Fruit fly (Drosophila melanogaster) whole organism, embryonic: Measurements from ENCODE around the gene CG3634.

ENCODE experiments used
- CG10147 ChIP-seq: fragments of 200-800 bp; sonication (Bioruptor generic); optimal IDR thresholded peaks from 2 replicates; lab custom pipeline; 2019; ENCODE audit warnings: missing biosample characterization, mild to moderate bottlenecking, missing genetic modification characterization, moderate library complexity
- CG10274 ChIP-seq: fragments of 200-800 bp; sonication (Bioruptor generic); optimal IDR thresholded peaks from 3 replicates; lab custom pipeline; 2017; ENCODE audit warnings: missing biosample characterization, mild to moderate bottlenecking, missing genetic modification characterization
- CG10959 ChIP-seq: fragments of 200-800 bp; sonication (Bioruptor generic); IDR thresholded peaks from 2 replicates; pipeline ENCODE4 v1.3.6; 2022; ENCODE audit warnings: missing biosample characterization, missing genetic modification characterization
- CG10979 ChIP-seq: fragments of 200-800 bp; sonication (Bioruptor generic); optimal IDR thresholded peaks from 2 replicates; lab custom pipeline; 2018; ENCODE audit warnings: missing biosample characterization, mild to moderate bottlenecking, missing genetic modification characterization, moderate library complexity
- CG11695 ChIP-seq: fragments of 200-800 bp; sonication (Bioruptor generic); IDR thresholded peaks from 3 replicates; pipeline ENCODE4 v1.3.6; 2022; ENCODE audit warnings: missing biosample characterization, missing genetic modification characterization
- CG11696 ChIP-seq: fragments of 200-800 bp; sonication (Bioruptor generic); IDR thresholded peaks from 2 replicates; pipeline ENCODE4 v1.3.6; 2022; ENCODE audit warnings: missing biosample characterization, missing genetic modification characterization
- CG12942 ChIP-seq: fragments of 200-800 bp; sonication (Bioruptor generic); optimal IDR thresholded peaks from 3 replicates; lab custom pipeline; 2016; ENCODE audit warnings: missing biosample characterization, missing genetic modification characterization
- CG13123 ChIP-seq: fragments of 200-800 bp; sonication (Bioruptor generic); optimal IDR thresholded peaks from 2 replicates; lab custom pipeline; 2016; ENCODE audit warnings: missing biosample characterization, missing genetic modification characterization
- CG13287 ChIP-seq: fragments of 200-800 bp; sonication (Bioruptor generic); IDR thresholded peaks from 2 replicates; pipeline ENCODE4 v1.3.6; 2022; ENCODE audit warnings: missing biosample characterization, missing genetic modification characterization; ENCODE audit not compliant: partially characterized antibody
- CG13894 ChIP-seq: fragments of 200-800 bp; sonication (Bioruptor generic); optimal IDR thresholded peaks from 3 replicates; lab custom pipeline; 2018; ENCODE audit warnings: missing biosample characterization, mild to moderate bottlenecking, missing genetic modification characterization, moderate library complexity
- CG14014 ChIP-seq: fragments of 200-800 bp; sonication (Bioruptor generic); IDR thresholded peaks from 2 replicates; pipeline ENCODE4 v1.3.6; 2022; ENCODE audit warnings: missing biosample characterization, missing genetic modification characterization
- CG16813 ChIP-seq: fragments of 200-800 bp; sonication (Bioruptor generic); IDR thresholded peaks from 3 replicates; pipeline ENCODE4 v1.3.6; 2022; ENCODE audit warnings: missing biosample characterization, missing genetic modification characterization; ENCODE audit not compliant: partially characterized antibody
- CG16863 ChIP-seq: fragments of 200-800 bp; sonication (Bioruptor generic); optimal IDR thresholded peaks from 3 replicates; lab custom pipeline; 2016; ENCODE audit warnings: missing biosample characterization, missing genetic modification characterization
- CG17361 ChIP-seq: fragments of 200-800 bp; sonication (Bioruptor generic); IDR thresholded peaks from 3 replicates; pipeline ENCODE4 v1.3.6; 2022; ENCODE audit warnings: missing biosample characterization, missing genetic modification characterization
- CG2202 ChIP-seq: fragments of 200-800 bp; sonication (Bioruptor generic); optimal IDR thresholded peaks from 2 replicates; lab custom pipeline; 2018; ENCODE audit warnings: missing biosample characterization, mild to moderate bottlenecking, missing genetic modification characterization
- CG32532 ChIP-seq: fragments of 200-800 bp; sonication (Bioruptor generic); IDR thresholded peaks from 2 replicates; pipeline ENCODE4 v1.3.6; 2022; ENCODE audit warnings: missing biosample characterization, missing genetic modification characterization
- CG33557 ChIP-seq: fragments of 200-800 bp; sonication (Bioruptor generic); optimal IDR thresholded peaks from 2 replicates; lab custom pipeline; 2019; ENCODE audit warnings: missing biosample characterization, mild to moderate bottlenecking, missing genetic modification characterization, moderate library complexity
- CG4360 ChIP-seq: fragments of 200-800 bp; sonication (Bioruptor generic); IDR thresholded peaks from 2 replicates; pipeline ENCODE4 v1.3.6; 2022; ENCODE audit warnings: missing biosample characterization, missing genetic modification characterization
- CG6254 ChIP-seq: fragments of 200-800 bp; sonication (Bioruptor generic); optimal IDR thresholded peaks from 3 replicates; lab custom pipeline; 2017; ENCODE audit warnings: mild to moderate bottlenecking, missing biosample characterization, missing genetic modification reagents, missing genetic modification characterization
- CG6854 ChIP-seq: fragments of 200-800 bp; sonication (Bioruptor generic); optimal IDR thresholded peaks from 3 replicates; lab custom pipeline; 2017; ENCODE audit warnings: missing biosample characterization, mild to moderate bottlenecking, missing genetic modification characterization
- CG7786 ChIP-seq: fragments of 200-800 bp; sonication (Bioruptor generic); optimal IDR thresholded peaks from 2 replicates; lab custom pipeline; 2016; ENCODE audit warnings: missing biosample characterization, missing genetic modification characterization
- CG7963 ChIP-seq: fragments of 200-800 bp; sonication (Bioruptor generic); IDR thresholded peaks from 3 replicates; pipeline ENCODE4 v1.3.6; 2022; ENCODE audit warnings: missing biosample characterization, missing genetic modification characterization; ENCODE audit not compliant: partially characterized antibody
- CG9609 ChIP-seq: fragments of 200-800 bp; sonication (Bioruptor generic); optimal IDR thresholded peaks from 3 replicates; lab custom pipeline; 2016; ENCODE audit warnings: missing biosample characterization, missing genetic modification characterization
- D19A ChIP-seq: fragments of 200-800 bp; optimal IDR thresholded peaks from 3 replicates; lab custom pipeline; 2019; ENCODE audit warnings: missing biosample characterization, mild to moderate bottlenecking, missing genetic modification characterization, moderate library complexity
- Drgx ChIP-seq: fragments of 200-800 bp; sonication (Bioruptor generic); IDR thresholded peaks from 2 replicates; pipeline ENCODE4 v1.3.6; 2022; ENCODE audit warnings: missing biosample characterization, missing genetic modification characterization
- Elba2 ChIP-seq: fragments of 200-800 bp; sonication (Bioruptor generic); optimal IDR thresholded peaks from 3 replicates; lab custom pipeline; 2016; ENCODE audit warnings: missing biosample characterization, missing genetic modification characterization
- HLHmδ ChIP-seq: fragments of 200-800 bp; sonication (Bioruptor generic); optimal IDR thresholded peaks from 2 replicates; lab custom pipeline; 2018; ENCODE audit warnings: missing biosample characterization, mild to moderate bottlenecking, missing genetic modification characterization, moderate library complexity
- Hmr ChIP-seq: fragments of 200-800 bp; sonication (Bioruptor generic); optimal IDR thresholded peaks from 3 replicates; lab custom pipeline; 2017; ENCODE audit warnings: mild to moderate bottlenecking, missing biosample characterization, missing genetic modification reagents, missing genetic modification characterization
- Hr3 ChIP-seq: fragments of 200-800 bp; sonication (Bioruptor generic); optimal IDR thresholded peaks from 3 replicates; lab custom pipeline; 2016; ENCODE audit warnings: missing biosample characterization, missing genetic modification characterization
- Rx ChIP-seq: fragments of 200-800 bp; sonication (Bioruptor generic); IDR thresholded peaks from 2 replicates; pipeline ENCODE4 v1.3.6; 2022; ENCODE audit warnings: missing biosample characterization, missing genetic modification characterization
- Sry-δ ChIP-seq: fragments of 200-800 bp; sonication (Bioruptor generic); optimal IDR thresholded peaks from 2 replicates; lab custom pipeline; 2016; ENCODE audit warnings: missing biosample characterization, missing genetic modification characterization
- ase ChIP-seq: fragments of 200-800 bp; sonication (Bioruptor generic); IDR thresholded peaks from 3 replicates; pipeline ENCODE4 v1.3.6; 2022; ENCODE audit warnings: missing biosample characterization, missing genetic modification characterization
- chm ChIP-seq: fragments of 200-800 bp; sonication (Bioruptor generic); IDR thresholded peaks from 2 replicates; pipeline ENCODE4 v1.3.6; 2022; ENCODE audit warnings: missing biosample characterization, missing genetic modification characterization
- ci ChIP-seq: fragments of 200-800 bp; sonication (Bioruptor generic); IDR thresholded peaks from 3 replicates; pipeline ENCODE4 v1.3.6; 2022; ENCODE audit warnings: missing biosample characterization, missing genetic modification characterization
- dan ChIP-seq: fragments of 200-800 bp; sonication (Bioruptor generic); IDR thresholded peaks from 2 replicates; pipeline ENCODE4 v1.3.6; 2022; ENCODE audit warnings: missing biosample characterization, missing genetic modification characterization
- en ChIP-seq: fragments of 200-800 bp; sonication (Bioruptor generic); optimal IDR thresholded peaks from 2 replicates; lab custom pipeline; 2016; ENCODE audit warnings: missing biosample characterization, missing genetic modification characterization
- her ChIP-seq: fragments of 200-800 bp; sonication (Bioruptor generic); optimal IDR thresholded peaks from 2 replicates; lab custom pipeline; 2016; ENCODE audit warnings: missing biosample characterization, missing genetic modification characterization
- ind ChIP-seq: fragments of 200-800 bp; sonication (Bioruptor generic); optimal IDR thresholded peaks from 3 replicates; lab custom pipeline; 2016; ENCODE audit warnings: missing biosample characterization, missing genetic modification characterization
- lola ChIP-seq, 3 experiments: fragments of >200 bp in 2 of 3; fragments of 200-800 bp in 1 of 3; sonication (Bioruptor generic) in 1 of 3; optimal IDR thresholded peaks; 2 replicates each; lab custom pipeline; 2017 to 2019; ENCODE audit warnings: missing biosample characterization in 3 of 3, missing genetic modification characterization in 3 of 3, mild to moderate bottlenecking in 1 of 3, moderate library complexity in 1 of 3
- nau ChIP-seq: fragments of 200-800 bp; sonication (Bioruptor generic); optimal IDR thresholded peaks from 3 replicates; lab custom pipeline; 2017; ENCODE audit warnings: missing biosample characterization, mild to moderate bottlenecking, missing genetic modification characterization, missing genetic modification reagents
- otp ChIP-seq: fragments of 200-800 bp; sonication (Bioruptor generic); IDR thresholded peaks from 3 replicates; pipeline ENCODE4, ENCODE4 v1.3.6; 2022; ENCODE audit warnings: missing biosample characterization, missing genetic modification characterization
- ranshi ChIP-seq: fragments of 200-800 bp; sonication (Bioruptor generic); IDR thresholded peaks from 2 replicates; pipeline ENCODE4 v1.3.6; 2022; ENCODE audit warnings: missing biosample characterization, missing genetic modification characterization
- sens-2 ChIP-seq: fragments of 200-800 bp; sonication (Bioruptor generic); IDR thresholded peaks from 2 replicates; pipeline ENCODE4 v1.3.6; 2022; ENCODE audit warnings: missing biosample characterization, missing genetic modification characterization
- shn ChIP-seq: fragments of 200-800 bp; sonication (Bioruptor generic); optimal IDR thresholded peaks from 3 replicates; lab custom pipeline; 2016; ENCODE audit warnings: missing biosample characterization, missing genetic modification characterization
- sisA ChIP-seq: fragments of 200-800 bp; sonication (Bioruptor generic); IDR thresholded peaks from 2 replicates; pipeline ENCODE4 v1.3.6; 2022; ENCODE audit warnings: missing biosample characterization, missing genetic modification characterization
- slbo ChIP-seq: fragments of 200-800 bp; sonication (Bioruptor generic); IDR thresholded peaks from 2 replicates; pipeline ENCODE4 v1.3.6; 2022; ENCODE audit warnings: missing biosample characterization, missing genetic modification characterization
- slou ChIP-seq: fragments of 200-800 bp; sonication (Bioruptor generic); optimal IDR thresholded peaks from 3 replicates; lab custom pipeline; 2016; ENCODE audit warnings: missing biosample characterization, missing genetic modification characterization
- sna ChIP-seq: fragments of 200-800 bp; sonication (Bioruptor generic); IDR thresholded peaks from 2 replicates; pipeline ENCODE4 v1.3.6; 2022; ENCODE audit warnings: missing biosample characterization, missing genetic modification characterization; ENCODE audit not compliant: partially characterized antibody
- so ChIP-seq: fragments of 200-800 bp; sonication (Bioruptor generic); IDR thresholded peaks from 3 replicates; pipeline ENCODE4 v1.3.6; 2022; ENCODE audit warnings: missing biosample characterization, missing genetic modification characterization
- trh ChIP-seq: fragments of 200-800 bp; sonication (Bioruptor generic); optimal IDR thresholded peaks from 2 replicates; lab custom pipeline; 2016; ENCODE audit warnings: missing biosample characterization, missing genetic modification characterization
- yki ChIP-seq: fragments of >200 bp; optimal IDR thresholded peaks from 3 replicates; lab custom pipeline; 2018

The CG3634 gene

dm6 chr3L:20798325-20798846 is 10.7 kb downstream of the CG3634 start, which contains the start of the genes CG3698 and tzn (continued):
- TF ChIP-seq CG10147 (peak; percentile 90), CG11696 (GFP tag; lab: Robert Waterston, UW) (peak; percentile 72), CG13123 (peak; percentile 89), Elba2 (GFP tag; lab: Kevin White, UChicago) (peak; percentile 57), Hmr (GFP tag; lab: Kevin White, UChicago) (peak; percentile 99), CG13894 (no peak), ind (GFP tag; lab: Kevin White, UChicago) (peak; percentile 86), CG6854 (GFP tag; lab: Kevin White, UChicago) (peak; percentile 88), sna (no peak), CG6254 (no peak), Hr3 (GFP tag; lab: Kevin White, UChicago) (peak; percentile 87), CG13287 (peak; percentile 43; the same call in 1 of the 2 replicates), CG16863 (GFP tag; lab: Kevin White, UChicago) (peak; percentile 72), CG17361 (GFP tag; lab: Robert Waterston, UW) (peak; percentile 89), CG11695 (GFP tag; lab: Robert Waterston, UW) (peak; percentile 76), slou (GFP tag; lab: Kevin White, UChicago) (peak; percentile 89), shn (GFP tag; lab: Kevin White, UChicago) (peak; percentile 83), CG12942 (GFP tag; lab: Kevin White, UChicago) (peak; percentile 89), sisA (GFP tag; lab: Robert Waterston, UW) (peak; percentile 85), CG7963 (GFP tag; lab: Robert Waterston, UW) (no peak), lola (GFP tag; optimal IDR thresholded peaks at IDR 0.05; lab: Kevin White, UChicago) (peak in 1 of 3 experiments; percentile 75), CG32532 (GFP tag; lab: Robert Waterston, UW) (peak; percentile 96), trh (GFP tag; lab: Kevin White, UChicago) (peak; percentile 94), CG10979 (tag; lab: Kevin White, UChicago) (peak; percentile 87), Sry-δ (GFP tag; lab: Kevin White, UChicago) (peak; percentile 58), CG14014 (GFP tag; lab: Robert Waterston, UW) (peak; percentile 91), sens-2 (peak; percentile 95), otp (peak; percentile 96), so (GFP tag; lab: Robert Waterston, UW) (peak; percentile 89; the same call in 2 of the 3 replicates), her (GFP tag; lab: Kevin White, UChicago) (peak; percentile 79), nau (GFP tag; lab: Kevin White, UChicago) (no peak), CG10959 (peak; percentile 88), dan (no peak), CG9609 (GFP tag; lab: Kevin White, UChicago) (peak; percentile 82), CG16813 (GFP tag; lab: Robert Waterston, UW) (no peak), en (peak; percentile 85), CG7786 (GFP tag; lab: Kevin White, UChicago) (peak; percentile 62), ci (GFP tag; lab: Robert Waterston, UW) (peak; percentile 99), Rx (GFP tag; lab: Robert Waterston, UW) (peak; percentile 94), chm (GFP tag; lab: Robert Waterston, UW) (peak; percentile 97), ranshi (GFP tag; lab: Robert Waterston, UW) (peak; percentile 94), ase (GFP tag; lab: Robert Waterston, UW) (peak; percentile 95), Drgx (peak; percentile 47; the same call in 1 of the 2 replicates), HLHmδ (GFP tag; lab: Kevin White, UChicago) (peak; percentile 92), CG4360 (GFP tag; lab: Robert Waterston, UW) (peak; percentile 46; the same call in 1 of the 2 replicates), slbo (GFP tag; lab: Robert Waterston, UW) (peak; percentile 96), CG2202 (tag; lab: Kevin White, UChicago) (peak; percentile 89), CG33557 (GFP tag; lab: Kevin White, UChicago) (peak; percentile 88), yki (no peak), D19A (tag; lab: Kevin White, UChicago) (peak; percentile 71), CG10274 (GFP tag; lab: Kevin White, UChicago) (peak; percentile 88)
